Fruit fly (Drosophila melanogaster) whole organism: Measurements from ENCODE around the gene hng3.

Experiments used
- CG8478 ChIP-seq: fragments of >200 bp; optimal IDR thresholded peaks from 2 replicates; lab custom pipeline; 2018; ENCODE audit warnings: inconsistent platforms
- pan ChIP-seq: fragments of >200 bp; optimal IDR thresholded peaks from 2 replicates; lab custom pipeline; 2017
- psq ChIP-seq: fragments of >200 bp; optimal IDR thresholded peaks from 2 replicates; lab custom pipeline; 2017

- TF ChIP-seq pan (lab: Kevin White, UChicago) (no peak), CG8478 (lab: Kevin White, UChicago) (no peak), psq (lab: Kevin White, UChicago) (no peak)
These were observed 45.4 kb downstream of the hng3 start for dm6 chr3L:709882-710281.
